Fruit fly (Drosophila melanogaster): ENCODE measurements around the gene CG42613.

Gene CG42613

dm6 chr3R:18914594-18915275 lies 14.3 kb upstream of the CG42613 start, which contains the start of gene Xrp1 (continued):
- no peak for TF ChIP-seq hb (GFP tag; IDR thresholded peaks at IDR 0.05; ENCODE audit: partially characterized antibody)
- TF ChIP-seq Dref (GFP tag; IDR thresholded peaks at IDR 0.05), result no peak
- peak; percentile 41 for TF ChIP-seq row (GFP tag; IDR thresholded peaks at IDR 0.05)
- no peak for TF ChIP-seq ken (GFP tag; IDR thresholded peaks at IDR 0.05)
- TF ChIP-seq pb (GFP tag; optimal IDR thresholded peaks at IDR 0.05), result no peak
- TF ChIP-seq CG1602 (GFP tag; optimal IDR thresholded peaks at IDR 0.05), result no peak
- no peak for TF ChIP-seq sc (optimal IDR thresholded peaks at IDR 0.05)
- no peak for TF ChIP-seq sc (GFP tag; optimal IDR thresholded peaks at IDR 0.05)
- peak; percentile 25 for TF ChIP-seq pros (GFP tag; optimal IDR thresholded peaks at IDR 0.05)
- peak; percentile 40; the same call in 1 of the 2 replicates for TF ChIP-seq CG6689 (GFP tag; IDR thresholded peaks at IDR 0.05)
- TF ChIP-seq CG17568 (GFP tag; optimal IDR thresholded peaks at IDR 0.05), result no peak
- TF ChIP-seq Dek (tag; optimal IDR thresholded peaks at IDR 0.05), result no peak
- TF ChIP-seq sim (GFP tag; IDR thresholded peaks at IDR 0.05), result no peak
- TF ChIP-seq psq (GFP tag; optimal IDR thresholded peaks at IDR 0.05), result no peak
- peak; percentile 14 for TF ChIP-seq CG34376 (GFP tag; optimal IDR thresholded peaks at IDR 0.05)
- TF ChIP-seq scrt (GFP tag; optimal IDR thresholded peaks at IDR 0.05), result no peak
- TF ChIP-seq jumu (GFP tag; optimal IDR thresholded peaks at IDR 0.05), result no peak
- TF ChIP-seq CG3995 (GFP tag; optimal IDR thresholded peaks at IDR 0.05), result no peak
- peak; percentile 42; the same call in 1 of the 2 replicates for TF ChIP-seq crol (GFP tag; IDR thresholded peaks at IDR 0.05)
- TF ChIP-seq eyg (GFP tag; optimal IDR thresholded peaks at IDR 0.05), result no peak
- TF ChIP-seq CG9817 (tag; optimal IDR thresholded peaks at IDR 0.05), result peak; percentile 8
- TF ChIP-seq CG11085 (GFP tag; IDR thresholded peaks at IDR 0.05), result no peak
- TF ChIP-seq CG10267 (tag; optimal IDR thresholded peaks at IDR 0.05), result no peak
- TF ChIP-seq lov (optimal IDR thresholded peaks at IDR 0.05), result no peak
- TF ChIP-seq lov (GFP tag; IDR thresholded peaks at IDR 0.05), result no peak
- no peak for TF ChIP-seq gcm (GFP tag; optimal IDR thresholded peaks at IDR 0.05)
- no peak for TF ChIP-seq fd102C (GFP tag; optimal IDR thresholded peaks at IDR 0.05)
- no peak for TF ChIP-seq gfzf (GFP tag; optimal IDR thresholded peaks at IDR 0.05)
- no peak for TF ChIP-seq Asciz (GFP tag; optimal IDR thresholded peaks at IDR 0.05)
- TF ChIP-seq sqz (GFP tag; optimal IDR thresholded peaks at IDR 0.05), result no peak
- TF ChIP-seq CG10366 (GFP tag; IDR thresholded peaks at IDR 0.05), result no peak; the same call in 1 of the 2 replicates
- TF ChIP-seq BEAF-32 (GFP tag; optimal IDR thresholded peaks at IDR 0.05), result no peak
- TF ChIP-seq CG15479 (GFP tag; optimal IDR thresholded peaks at IDR 0.05), result no peak
- TF ChIP-seq CG6854 (GFP tag; optimal IDR thresholded peaks at IDR 0.05), result no peak
- TF ChIP-seq CG15011 (GFP tag; optimal IDR thresholded peaks at IDR 0.05), result no peak
- TF ChIP-seq eve (GFP tag; optimal IDR thresholded peaks at IDR 0.05), result no peak
- no peak for TF ChIP-seq CrebB (tag; optimal IDR thresholded peaks at IDR 0.05)
- no peak for TF ChIP-seq CG14965 (GFP tag; optimal IDR thresholded peaks at IDR 0.05; ENCODE audit: borderline replicate concordance)
- no peak for TF ChIP-seq CG33213 (GFP tag; optimal IDR thresholded peaks at IDR 0.05)
- no peak for TF ChIP-seq Spps (tag; optimal IDR thresholded peaks at IDR 0.05)
- no peak for TF ChIP-seq seq (GFP tag; IDR thresholded peaks at IDR 0.05)
- no peak for TF ChIP-seq MBD-R2 (GFP tag; IDR thresholded peaks at IDR 0.05)
- no peak for TF ChIP-seq croc (GFP tag; conservative IDR thresholded peaks at IDR 0.05)
- no peak for TF ChIP-seq CG32767 (GFP tag; IDR thresholded peaks at IDR 0.05)
- no peak for TF ChIP-seq Hr51 (GFP tag; optimal IDR thresholded peaks at IDR 0.05)
- no peak for TF ChIP-seq CG1792 (GFP tag; optimal IDR thresholded peaks at IDR 0.05)
- TF ChIP-seq CG9437 (GFP tag; optimal IDR thresholded peaks at IDR 0.05), result no peak
- no peak for TF ChIP-seq CG12391 (tag; optimal IDR thresholded peaks at IDR 0.05)
- TF ChIP-seq dysf (GFP tag; IDR thresholded peaks at IDR 0.05), result peak; percentile 54; the same call in 2 of the 3 replicates
- no peak for TF ChIP-seq CG11398 (GFP tag; optimal IDR thresholded peaks at IDR 0.05)
- peak; percentile 17 for TF ChIP-seq NfI (GFP tag; optimal IDR thresholded peaks at IDR 0.05)
